Worm (Caenorhabditis elegans): ENCODE results near the gene knl-3.
A peak's percentile ranks its signal among the peaks of the same experiment; 100 is the strongest.

Gene knl-3

ce11 chrV:1889996-1890395 is 21.0 kb downstream of the knl-3 start:
- TF ChIP-seq elt-1 (tag; optimal IDR thresholded peaks at IDR 0.05; ENCODE audit: borderline replicate concordance, insufficient read depth) = no peak
- no peak for TF ChIP-seq bed-3 (GFP tag; optimal IDR thresholded peaks at IDR 0.05)
- TF ChIP-seq hlh-1 (tag; optimal IDR thresholded peaks at IDR 0.05) = peak; percentile 48

DNA sequence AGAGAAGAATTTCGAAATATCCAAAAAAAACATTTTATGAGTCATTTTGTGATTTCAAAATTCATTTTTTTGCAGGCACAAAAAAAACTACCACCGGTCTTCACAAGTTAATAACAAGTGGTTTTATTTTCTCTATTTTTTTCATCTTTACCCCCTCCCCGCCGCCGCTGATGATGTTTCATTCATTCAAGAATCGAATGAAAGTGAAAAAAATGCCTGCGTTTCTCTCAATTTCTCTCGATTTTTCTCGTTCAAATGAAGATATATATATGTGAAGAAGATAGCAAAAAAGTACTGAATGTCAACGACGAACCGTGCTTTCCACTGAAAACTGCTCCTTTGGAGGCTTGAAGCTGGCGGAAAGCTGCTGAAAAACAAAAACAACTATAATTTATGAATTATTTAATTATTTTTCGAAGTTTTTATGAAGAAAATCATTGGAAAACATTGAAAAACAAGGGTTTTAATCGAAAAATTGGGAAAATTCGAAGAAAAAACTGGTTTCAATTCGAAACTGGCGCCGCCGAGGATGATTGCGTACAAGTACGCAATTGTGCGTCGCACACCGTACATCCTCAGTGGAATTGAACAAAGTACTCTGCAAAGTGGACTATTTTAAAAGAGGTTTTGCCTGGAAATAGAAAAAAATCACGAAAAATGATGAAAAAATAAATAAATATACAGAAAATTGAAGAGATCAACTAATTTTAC is 23.7 kb downstream of the knl-3 start, which contains the start of gene zig-11:
Gene zig-11 (minus strand): TSS at position 373 of the 711 bp plus-strand sequence.
- TF ChIP-seq nhr-12 (tag; optimal IDR thresholded peaks at IDR 0.05) (no peak), lsy-2 (tag; optimal IDR thresholded peaks at IDR 0.05) (peak; percentile 85), blmp-1 (tag; optimal IDR thresholded peaks at IDR 0.05) (no peak)

DNA sequence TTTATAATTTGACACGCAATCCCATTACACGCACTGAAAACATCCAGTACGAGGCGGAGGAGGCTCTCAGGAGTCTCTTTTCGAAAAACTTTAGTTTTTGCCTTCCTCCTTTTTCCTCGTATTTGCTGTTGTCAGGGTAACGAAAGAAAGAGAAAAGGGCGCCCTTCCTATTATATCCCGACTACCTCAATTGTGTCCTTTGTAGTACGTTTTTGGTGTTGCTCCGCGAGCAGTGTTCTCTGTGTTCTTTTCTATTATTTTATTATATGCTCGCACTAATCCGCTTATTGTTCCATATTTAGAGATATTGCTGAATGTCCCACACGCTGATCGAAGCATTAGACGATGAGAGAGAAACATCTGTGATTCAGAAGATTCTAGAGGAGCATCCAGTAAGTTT is 26.5 kb downstream of the knl-3 start, which contains the start of gene nphp-2:
Gene nphp-2 (plus strand): TSS at position 301 of the 400 bp plus-strand sequence.
- TF ChIP-seq ham-2 (GFP tag; optimal IDR thresholded peaks at IDR 0.05) (no peak), lin-32 (GFP tag; optimal IDR thresholded peaks at IDR 0.05) (no peak), ceh-43 (GFP tag; optimal IDR thresholded peaks at IDR 0.05) (no peak), mls-2 (tag; optimal IDR thresholded peaks at IDR 0.05) (no peak), unc-39 (tag; optimal IDR thresholded peaks at IDR 0.05) (no peak), hlh-1 (tag; optimal IDR thresholded peaks at IDR 0.05) (no peak), unc-62 (GFP tag; optimal IDR thresholded peaks at IDR 0.05) (no peak), elt-1 (tag; optimal IDR thresholded peaks at IDR 0.05; ENCODE audit: borderline replicate concordance, insufficient read depth) (no peak), blmp-1 (tag; optimal IDR thresholded peaks at IDR 0.05) (no peak)

DNA sequence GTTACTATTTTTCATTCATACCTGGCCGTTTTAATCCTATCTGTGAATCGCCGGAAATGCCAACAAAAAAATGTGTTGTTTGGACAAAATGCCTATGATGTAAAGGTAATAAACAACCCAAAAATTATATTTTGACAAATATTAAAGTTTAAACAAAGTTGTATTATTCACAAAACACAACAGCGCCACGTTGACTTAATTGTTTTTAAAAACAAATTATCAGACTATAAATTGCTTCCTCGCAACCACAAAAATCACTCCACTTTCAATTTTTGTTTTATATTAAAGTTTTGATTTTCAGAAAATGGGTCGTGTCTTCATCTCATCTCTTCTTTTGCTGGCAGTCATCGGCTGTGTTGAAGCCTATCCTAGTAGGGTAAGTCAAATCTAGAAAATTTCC is 38.3 kb downstream of the knl-3 start, which contains the start of gene Y32G9A.5:
Gene Y32G9A.5 (plus strand): TSS at position 301 of the 400 bp plus-strand sequence.
- no peak for TF ChIP-seq hlh-1 (tag; optimal IDR thresholded peaks at IDR 0.05)
- no peak for TF ChIP-seq nhr-28 (tag; optimal IDR thresholded peaks at IDR 0.05)
- no peak for TF ChIP-seq blmp-1 (tag; optimal IDR thresholded peaks at IDR 0.05)
- TF ChIP-seq cnd-1 (tag; optimal IDR thresholded peaks at IDR 0.05) = no peak
- TF ChIP-seq sem-2 (GFP tag; optimal IDR thresholded peaks at IDR 0.05) = no peak
- no peak for TF ChIP-seq mep-1 (tag; optimal IDR thresholded peaks at IDR 0.05)
- no peak for TF ChIP-seq nhr-237 (tag; optimal IDR thresholded peaks at IDR 0.05)
- TF ChIP-seq tbx-8 (GFP tag; optimal IDR thresholded peaks at IDR 0.05) = no peak
- no peak for TF ChIP-seq zip-8 (tag; optimal IDR thresholded peaks at IDR 0.05)
- TF ChIP-seq ces-1 (GFP tag; optimal IDR thresholded peaks at IDR 0.05) = no peak
- no peak for TF ChIP-seq sptf-1 (tag; optimal IDR thresholded peaks at IDR 0.05)
- TF ChIP-seq nhr-12 (tag; optimal IDR thresholded peaks at IDR 0.05) = no peak

DNA sequence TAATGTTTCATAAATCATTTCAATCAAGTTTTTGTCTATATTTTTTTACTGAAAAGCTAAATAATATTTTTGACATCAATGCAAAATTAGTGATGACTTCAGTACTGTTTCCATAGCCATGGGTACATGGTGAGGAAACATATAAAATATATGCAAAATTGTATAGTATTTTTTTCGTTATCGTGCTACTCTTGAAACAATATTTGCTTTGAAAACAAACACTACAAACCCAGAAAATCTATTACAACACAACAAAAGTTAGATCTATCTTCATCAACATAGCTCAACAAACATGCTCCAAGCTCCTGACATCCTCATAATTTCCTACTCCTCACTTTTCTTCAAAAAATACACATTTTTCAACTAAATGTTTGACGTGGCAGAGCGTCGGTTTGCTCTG is 39.5 kb downstream of the knl-3 start, which contains the start of gene srp-3:
Gene srp-3 (plus strand): TSS at position 301 of the 400 bp plus-strand sequence.
- no peak for TF ChIP-seq elt-3 (tag; optimal IDR thresholded peaks at IDR 0.05)
- TF ChIP-seq unc-62 (GFP tag; optimal IDR thresholded peaks at IDR 0.05) = no peak
- no peak for TF ChIP-seq hlh-1 (tag; optimal IDR thresholded peaks at IDR 0.05)
- no peak for TF ChIP-seq nhr-12 (tag; optimal IDR thresholded peaks at IDR 0.05)
- TF ChIP-seq unc-39 (tag; optimal IDR thresholded peaks at IDR 0.05) = no peak
- no peak for TF ChIP-seq drap-1 (GFP tag; optimal IDR thresholded peaks at IDR 0.05)
- no peak for TF ChIP-seq blmp-1 (tag; optimal IDR thresholded peaks at IDR 0.05)
- no peak for TF ChIP-seq flh-1 (GFP tag; optimal IDR thresholded peaks at IDR 0.05)
- no peak for TF ChIP-seq ceh-39 (tag; optimal IDR thresholded peaks at IDR 0.05)
- no peak for TF ChIP-seq lsy-2 (tag; optimal IDR thresholded peaks at IDR 0.05)

- TF ChIP-seq nhr-12 (tag; optimal IDR thresholded peaks at IDR 0.05) (no peak), ces-1 (GFP tag; optimal IDR thresholded peaks at IDR 0.05) (no peak), snpc-4 (tag; optimal IDR thresholded peaks at IDR 0.05) (no peak), sptf-1 (tag; optimal IDR thresholded peaks at IDR 0.05) (no peak), pha-4 (tag; optimal IDR thresholded peaks at IDR 0.05) (no peak), ceh-43 (GFP tag; optimal IDR thresholded peaks at IDR 0.05) (no peak), nhr-76 (tag; optimal IDR thresholded peaks at IDR 0.05) (no peak), lin-32 (GFP tag; optimal IDR thresholded peaks at IDR 0.05) (no peak), M03D4.4 (tag; optimal IDR thresholded peaks at IDR 0.05) (no peak), nhr-28 (tag; optimal IDR thresholded peaks at IDR 0.05) (no peak), nhr-2 (tag; optimal IDR thresholded peaks at IDR 0.05) (no peak), mab-5 (tag; optimal IDR thresholded peaks at IDR 0.05) (no peak), lin-13 (tag; optimal IDR thresholded peaks at IDR 0.05) (no peak), ceh-83 (GFP tag; optimal IDR thresholded peaks at IDR 0.05) (no peak), sem-2 (GFP tag; optimal IDR thresholded peaks at IDR 0.05) (no peak), unc-120 (tag; optimal IDR thresholded peaks at IDR 0.05; ENCODE audit: poor library complexity, severe bottlenecking) (no peak), mls-2 (tag; optimal IDR thresholded peaks at IDR 0.05) (no peak), bed-3 (GFP tag; optimal IDR thresholded peaks at IDR 0.05) (no peak), ceh-39 (tag; optimal IDR thresholded peaks at IDR 0.05) (no peak)
Observed at ce11 chrV:1911102-1911501, 42.1 kb downstream of the knl-3 start, which contains the start of gene Y32G9A.3. TSS of gene Y32G9A.3 (plus strand) at chrV:1911402.

Data from whole organism, mixed stage, embryonic.